Worm (Caenorhabditis elegans) whole organism, L1 larva: Measurements from ENCODE around the gene R10E4.9.

ENCODE experiments used
- C16A3.4 ChIP-seq: fragments of 150-350 bp; optimal IDR thresholded peaks from 2 replicates; lab custom pipeline; 2014; ENCODE audit warnings: missing biosample characterization, missing genetic modification characterization
- C34B4.2 ChIP-seq: sonication (generic microtip); optimal IDR thresholded peaks from 2 replicates; lab custom pipeline; 2017; ENCODE audit warnings: mild to moderate bottlenecking, missing genetic modification characterization, missing compliant biosample characterization
- F16B12.6 ChIP-seq: fragments of 150-350 bp; optimal IDR thresholded peaks from 2 replicates; lab custom pipeline; 2014; ENCODE audit warnings: missing biosample characterization, missing genetic modification characterization
- alr-1 ChIP-seq: fragments of 200-800 bp; sonication (Bioruptor generic); optimal IDR thresholded peaks from 2 replicates; lab custom pipeline; 2018; ENCODE audit warnings: borderline replicate concordance, mild to moderate bottlenecking, missing genetic modification characterization, missing compliant biosample characterization
- aly-2 ChIP-seq: fragments of 150-350 bp; optimal IDR thresholded peaks from 2 replicates; lab custom pipeline; 2014; ENCODE audit warnings: missing biosample characterization, missing genetic modification characterization
- blmp-1 ChIP-seq: fragments of 150-350 bp; optimal IDR thresholded peaks from 2 replicates; lab custom pipeline; 2014; ENCODE audit warnings: missing biosample characterization, missing genetic modification characterization
- ceh-8 ChIP-seq: fragments of 200-800 bp; sonication (Bioruptor generic); optimal IDR thresholded peaks from 2 replicates; lab custom pipeline; 2018; ENCODE audit warnings: mild to moderate bottlenecking, missing genetic modification characterization, moderate library complexity, missing compliant biosample characterization
- ceh-88 ChIP-seq: fragments of 200-800 bp; sonication (Bioruptor generic); IDR thresholded peaks from 2 replicates; pipeline ENCODE4 v1.3.6; 2022; ENCODE audit warnings: missing genetic modification characterization, missing compliant biosample characterization
- dpl-1 ChIP-seq, 3 experiments: fragments of 150-350 bp in 2 of 3; sonication (generic microtip) in 1 of 3; optimal IDR thresholded peaks; 2 replicates each; lab custom pipeline; 2014 to 2017; ENCODE audit warnings: missing biosample characterization in 3 of 3, missing genetic modification characterization in 3 of 3, missing genetic modification reagents in 3 of 3
- dsc-1 ChIP-seq: sonication (generic microtip); optimal IDR thresholded peaks from 2 replicates; lab custom pipeline; 2016; ENCODE audit warnings: mild to moderate bottlenecking, missing genetic modification characterization, missing compliant biosample characterization
- efl-1 ChIP-seq, 4 experiments: fragments of 150-350 bp; optimal IDR thresholded peaks in 3 of 4; peaks in 1 of 4; 1 replicate in 1 of 4; 2 replicates in 3 of 4; lab custom pipeline; 2014; ENCODE audit warnings: missing biosample characterization in 2 of 4, missing genetic modification characterization in 2 of 4, missing genetic modification reagents in 2 of 4
- efl-3 ChIP-seq: fragments of 200-800 bp; sonication (Bioruptor generic); optimal IDR thresholded peaks from 2 replicates; lab custom pipeline; 2018; ENCODE audit warnings: mild to moderate bottlenecking, missing genetic modification characterization, missing compliant biosample characterization
- elt-2 ChIP-seq: sonication (generic microtip); optimal IDR thresholded peaks from 2 replicates; lab custom pipeline; 2016; ENCODE audit warnings: missing genetic modification characterization, mild to moderate bottlenecking, inconsistent platforms, missing compliant biosample characterization, missing genetic modification reagents
- elt-3 ChIP-seq, 6 experiments: fragments of 150-350 bp in 1 of 6; sonication (generic microtip); optimal IDR thresholded peaks; 2 replicates each; lab custom pipeline; 2017 to 2018; ENCODE audit warnings: missing biosample characterization in 6 of 6, missing genetic modification characterization in 6 of 6, inconsistent platforms in 1 of 6
- ets-5 ChIP-seq: fragments of 200-800 bp; sonication (Bioruptor generic); IDR thresholded peaks from 2 replicates; pipeline ENCODE4 v1.3.6; 2022; ENCODE audit warnings: missing genetic modification characterization, missing compliant biosample characterization
- fkh-10 ChIP-seq: sonication (generic microtip); optimal IDR thresholded peaks from 2 replicates; lab custom pipeline; 2017; ENCODE audit warnings: missing biosample characterization, missing genetic modification reagents, missing genetic modification characterization
- fos-1 ChIP-seq: fragments of 150-350 bp; optimal IDR thresholded peaks from 2 replicates; lab custom pipeline; 2014; ENCODE audit warnings: missing biosample characterization, missing genetic modification characterization
- hlh-4 ChIP-seq: sonication (generic microtip); optimal IDR thresholded peaks from 2 replicates; lab custom pipeline; 2016; ENCODE audit warnings: mild to moderate bottlenecking, missing genetic modification characterization, missing compliant biosample characterization
- isw-1 ChIP-seq: fragments of 200-800 bp; sonication (Bioruptor generic); IDR thresholded peaks from 2 replicates; pipeline ENCODE4 v1.3.6; 2022; ENCODE audit warnings: missing genetic modification characterization, missing compliant biosample characterization
- lin-13 ChIP-seq: fragments of 150-350 bp; optimal IDR thresholded peaks from 2 replicates; lab custom pipeline; 2014; ENCODE audit warnings: missing biosample characterization, missing genetic modification reagents, missing genetic modification characterization
- lin-15B ChIP-seq: fragments of 150-350 bp; sonication (generic microtip); optimal IDR thresholded peaks from 3 replicates; lab custom pipeline; 2014; ENCODE audit warnings: missing biosample characterization, missing genetic modification characterization
- lir-3 ChIP-seq: sonication (generic microtip); optimal IDR thresholded peaks from 2 replicates; lab custom pipeline; 2016; ENCODE audit warnings: mild to moderate bottlenecking, missing genetic modification characterization, moderate library complexity, missing compliant biosample characterization; ENCODE audit not compliant: poor library complexity
- mab-9 ChIP-seq: fragments of 200-800 bp; sonication (Bioruptor generic); IDR thresholded peaks from 2 replicates; pipeline ENCODE4 v1.3.6; 2022; ENCODE audit warnings: missing genetic modification reagents, missing genetic modification characterization, missing compliant biosample characterization
- mef-2 ChIP-seq: fragments of 150-350 bp; optimal IDR thresholded peaks from 2 replicates; lab custom pipeline; 2014; ENCODE audit warnings: missing biosample characterization, missing genetic modification characterization
- nhr-11 ChIP-seq: fragments of 150-350 bp; optimal IDR thresholded peaks from 2 replicates; lab custom pipeline; 2014; ENCODE audit warnings: missing biosample characterization, missing genetic modification characterization
- nhr-12 ChIP-seq: sonication (generic microtip); optimal IDR thresholded peaks from 2 replicates; lab custom pipeline; 2017; ENCODE audit warnings: missing biosample characterization, missing genetic modification characterization
- nhr-19 ChIP-seq: fragments of 200-800 bp; sonication (Bioruptor generic); conservative IDR thresholded peaks from 2 replicates; pipeline ENCODE4 v1.3.6; 2022; ENCODE audit warnings: missing genetic modification characterization, missing compliant biosample characterization
- nhr-237 ChIP-seq: fragments of 150-350 bp; optimal IDR thresholded peaks from 2 replicates; lab custom pipeline; 2014; ENCODE audit warnings: missing biosample characterization, missing genetic modification characterization
- nhr-47 ChIP-seq: sonication (generic microtip); optimal IDR thresholded peaks from 2 replicates; lab custom pipeline; 2016; ENCODE audit warnings: mild to moderate bottlenecking, missing genetic modification characterization, moderate library complexity, missing compliant biosample characterization
- nhr-71 ChIP-seq: sonication (generic microtip); optimal IDR thresholded peaks from 2 replicates; lab custom pipeline; 2016; ENCODE audit warnings: mild to moderate bottlenecking, missing genetic modification characterization, moderate library complexity, missing compliant biosample characterization
- nhr-77 ChIP-seq: fragments of 150-350 bp; optimal IDR thresholded peaks from 2 replicates; lab custom pipeline; 2014; ENCODE audit warnings: missing biosample characterization, missing genetic modification characterization
- nhr-85 ChIP-seq: sonication (generic microtip); peaks from one replicate; lab custom pipeline; 2016; ENCODE audit warnings: missing genetic modification characterization, inconsistent platforms, missing compliant biosample characterization
- nhr-90 ChIP-seq: sonication (generic microtip); optimal IDR thresholded peaks from 2 replicates; lab custom pipeline; 2016; ENCODE audit warnings: mild to moderate bottlenecking, missing genetic modification characterization, missing compliant biosample characterization; ENCODE audit not compliant: poor library complexity
- pax-3 ChIP-seq: fragments of 200-800 bp; sonication (Bioruptor generic); optimal IDR thresholded peaks from 2 replicates; lab custom pipeline; 2018; ENCODE audit warnings: mild to moderate bottlenecking, missing genetic modification characterization, moderate library complexity, missing compliant biosample characterization
- pqm-1 ChIP-seq: sonication (generic microtip); optimal IDR thresholded peaks from 3 replicates; lab custom pipeline; 2017; ENCODE audit warnings: missing biosample characterization, missing genetic modification characterization
- rnt-1 ChIP-seq: sonication (generic microtip); optimal IDR thresholded peaks from 2 replicates; lab custom pipeline; 2016; ENCODE audit warnings: mild to moderate bottlenecking, missing genetic modification characterization, moderate library complexity, missing compliant biosample characterization
- snpc-4 ChIP-seq: fragments of 150-350 bp; optimal IDR thresholded peaks from 2 replicates; lab custom pipeline; 2014; ENCODE audit warnings: missing biosample characterization, missing genetic modification characterization
- sox-4 ChIP-seq: sonication (generic microtip); optimal IDR thresholded peaks from 2 replicates; lab custom pipeline; 2016; ENCODE audit warnings: missing genetic modification characterization, missing compliant biosample characterization
- swsn-7 ChIP-seq: sonication (generic microtip); optimal IDR thresholded peaks from 2 replicates; lab custom pipeline; 2016; ENCODE audit warnings: missing genetic modification characterization, missing compliant biosample characterization
- tbx-2 ChIP-seq: sonication (generic microtip); optimal IDR thresholded peaks from 2 replicates; lab custom pipeline; 2016; ENCODE audit warnings: missing genetic modification characterization, missing compliant biosample characterization
- unc-130 ChIP-seq: fragments of 150-350 bp; optimal IDR thresholded peaks from 2 replicates; lab custom pipeline; 2017; ENCODE audit warnings: missing biosample characterization, missing genetic modification characterization, inconsistent platforms
- unc-62 ChIP-seq: fragments of 150-350 bp; optimal IDR thresholded peaks from 2 replicates; lab custom pipeline; 2014; ENCODE audit warnings: missing biosample characterization, missing genetic modification reagents, missing genetic modification characterization
- unc-86 ChIP-seq: sonication (generic microtip); optimal IDR thresholded peaks from 2 replicates; lab custom pipeline; 2016; ENCODE audit warnings: missing genetic modification characterization, missing compliant biosample characterization
- unc-98 ChIP-seq: fragments of 200-800 bp; sonication (Bioruptor generic); IDR thresholded peaks from 2 replicates; pipeline ENCODE4 v1.3.6; 2022; ENCODE audit warnings: missing genetic modification characterization, missing compliant biosample characterization
- zag-1 ChIP-seq: fragments of 150-350 bp; optimal IDR thresholded peaks from 2 replicates; lab custom pipeline; 2014; ENCODE audit warnings: missing biosample characterization, missing genetic modification characterization

The R10E4.9 gene

ce11 chrIII:4302293-4302692, at the start of gene R10E4.9:
TSS of gene R10E4.9 (minus strand) at chrIII:4302393.
- TF ChIP-seq pax-3 (tag; lab: Kevin White, UChicago), result no peak
- no peak for TF ChIP-seq nhr-237 (tag; lab: Kevin White, UChicago)
- TF ChIP-seq ets-5, result no peak

DNA sequence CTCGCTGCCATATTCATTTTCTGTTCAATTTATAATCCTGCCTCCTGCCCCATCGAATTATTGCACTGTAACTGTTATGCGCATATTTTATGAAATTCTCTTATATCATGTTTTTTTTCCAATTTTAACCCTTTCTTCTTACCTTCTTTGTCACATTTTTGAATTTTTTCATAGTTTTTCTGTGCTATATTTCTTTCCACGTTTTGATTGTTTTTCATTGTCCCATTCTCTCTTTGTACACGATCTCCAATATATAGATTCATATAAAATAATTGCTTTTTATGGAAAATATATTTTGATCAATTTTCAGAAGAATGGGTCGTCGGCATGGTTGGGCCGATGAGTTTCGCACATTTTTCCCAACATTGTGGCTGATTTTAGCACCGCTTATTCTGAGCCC, 47.6 kb upstream of the R10E4.9 start, which contains the start of gene B0285.6:
B0285.6 (plus strand) TSS at position 301 of the 400 bp plus-strand sequence.
- TF ChIP-seq pqm-1 (tag; lab: Kevin White, UChicago) (no peak), dsc-1 (tag; lab: Kevin White, UChicago) (no peak), nhr-90 (tag; lab: Kevin White, UChicago) (no peak), nhr-77 (tag; lab: Kevin White, UChicago) (no peak), lin-15B (tag; lab: Kevin White, UChicago) (no peak), sox-4 (tag; lab: Kevin White, UChicago) (no peak), swsn-7 (tag; lab: Kevin White, UChicago) (no peak)

- no peak for TF ChIP-seq fkh-10 (GFP tag; lab: Kevin White, UChicago)
- no peak for TF ChIP-seq elt-3 (tag; optimal IDR thresholded peaks at IDR 0.05; lab: Kevin White, UChicago)
- TF ChIP-seq nhr-47 (tag; lab: Kevin White, UChicago), result no peak
- no peak for TF ChIP-seq unc-62 (GFP tag; lab: Kevin White, UChicago)
- TF ChIP-seq nhr-85 (tag; lab: Kevin White, UChicago), result no peak
- no peak for TF ChIP-seq isw-1 (GFP tag; lab: Robert Waterston, UW)
- no peak for TF ChIP-seq unc-98
- no peak for TF ChIP-seq C16A3.4 (tag; lab: Kevin White, UChicago)
- no peak for TF ChIP-seq ceh-8 (GFP tag; lab: Kevin White, UChicago)
- no peak for TF ChIP-seq lir-3 (tag; lab: Kevin White, UChicago)
- no peak for TF ChIP-seq ceh-88
Observed at ce11 chrIII:4345034-4345433, 42.8 kb upstream of the R10E4.9 start, which contains the start of gene hse-5. TSS of gene hse-5 (plus strand) at chrIII:4345334.

ce11 chrIII:4343070-4343469, 40.9 kb upstream of the R10E4.9 start, which contains the start of the genes B0285.3 and lcmt-1:
TSS of gene B0285.3 (minus strand) at chrIII:4343336.
TSS of gene lcmt-1 (plus strand) at chrIII:4343446.
- TF ChIP-seq nhr-12 (tag; lab: Kevin White, UChicago) (no peak), nhr-11 (tag; lab: Kevin White, UChicago) (no peak), snpc-4 (tag; lab: Kevin White, UChicago) (peak; percentile 23), nhr-71 (peak; percentile 73), blmp-1 (tag; lab: Kevin White, UChicago) (peak; percentile 31), mef-2 (tag; lab: Kevin White, UChicago) (no peak), elt-3 (tag; optimal IDR thresholded peaks at IDR 0.05; lab: Kevin White, UChicago) (no peak), tbx-2 (peak; percentile 69), dsc-1 (tag; lab: Kevin White, UChicago) (peak; percentile 75), efl-3 (GFP tag; lab: Kevin White, UChicago) (no peak), ets-5 (no peak), zag-1 (tag; lab: Kevin White, UChicago) (no peak), C34B4.2 (no peak), unc-130 (tag; lab: Kevin White, UChicago) (no peak), alr-1 (no peak), mab-9 (GFP tag; lab: Robert Waterston, UW) (peak; percentile 33; the same call in 1 of the 2 replicates), nhr-19 (GFP tag; lab: Robert Waterston, UW) (peak; percentile 49), hlh-4 (tag; lab: Kevin White, UChicago) (peak; percentile 42), elt-2 (no peak), C16A3.4 (tag; lab: Kevin White, UChicago) (no peak), F16B12.6 (peak; percentile 24), nhr-90 (tag; lab: Kevin White, UChicago) (peak; percentile 70), lir-3 (tag; lab: Kevin White, UChicago) (peak; percentile 87), unc-86 (tag; lab: Kevin White, UChicago) (peak; percentile 31), pqm-1 (tag; lab: Kevin White, UChicago) (no peak), fos-1 (no peak), aly-2 (tag; lab: Kevin White, UChicago) (no peak), dpl-1 (GFP tag; optimal IDR thresholded peaks at IDR 0.05; lab: Kevin White, UChicago) (peak; percentile 24 to 60 (median 50)), nhr-47 (tag; lab: Kevin White, UChicago) (peak; percentile 75), sox-4 (tag; lab: Kevin White, UChicago) (peak; percentile 58), nhr-237 (tag; lab: Kevin White, UChicago) (no peak), efl-1 (optimal IDR thresholded peaks at IDR 0.05; lab: Kevin White, UChicago) (peak; percentile 37 to 63), efl-1 (GFP tag; optimal IDR thresholded peaks at IDR 0.05 in 1 of 2; lab: Kevin White, UChicago) (peak; percentile 63 to 95), rnt-1 (tag; lab: Kevin White, UChicago) (peak; percentile 94), lin-13 (no peak)
